Worm (Caenorhabditis elegans) whole organism, late embryonic: ENCODE results near the gene C54E4.5.

Source experiments
- C38D4.7 ChIP-seq: fragments of 200-800 bp; sonication (Bioruptor generic); optimal IDR thresholded peaks from 2 replicates; lab custom pipeline; 2018; ENCODE audit warnings: mild to moderate bottlenecking, missing genetic modification characterization, moderate library complexity, missing compliant biosample characterization
- ama-1 ChIP-seq: fragments of 150-350 bp; optimal IDR thresholded peaks from 2 replicates; lab custom pipeline; 2014
- ceh-34 ChIP-seq: sonication (generic microtip); optimal IDR thresholded peaks from 2 replicates; lab custom pipeline; 2016; ENCODE audit warnings: mild to moderate bottlenecking, missing genetic modification characterization, missing compliant biosample characterization
- fkh-10 ChIP-seq: fragments of 150-350 bp; optimal IDR thresholded peaks from 2 replicates; lab custom pipeline; 2014; ENCODE audit warnings: missing biosample characterization, missing genetic modification reagents, missing genetic modification characterization
- hlh-6 ChIP-seq: sonication (generic microtip); optimal IDR thresholded peaks from 2 replicates; lab custom pipeline; 2016; ENCODE audit warnings: missing genotype, missing genetic modification characterization, missing compliant biosample characterization
- nhr-11 ChIP-seq: fragments of 150-350 bp; optimal IDR thresholded peaks from 2 replicates; lab custom pipeline; 2014; ENCODE audit warnings: missing biosample characterization, missing genetic modification characterization
- pqm-1 ChIP-seq: sonication (generic microtip); optimal IDR thresholded peaks from 2 replicates; lab custom pipeline; 2016; ENCODE audit warnings: missing genetic modification characterization, missing compliant biosample characterization
- tbx-2 ChIP-seq: sonication (generic microtip); optimal IDR thresholded peaks from 2 replicates; lab custom pipeline; 2016; ENCODE audit warnings: missing genetic modification characterization, missing compliant biosample characterization

- TF ChIP-seq nhr-11 (tag; lab: Kevin White, UChicago) (no peak), hlh-6 (tag; lab: Kevin White, UChicago) (no peak), C38D4.7 (GFP tag; lab: Kevin White, UChicago) (no peak), pqm-1 (no peak), tbx-2 (no peak), ama-1 (lab: Kevin White, UChicago) (no peak), ceh-34 (no peak), fkh-10 (GFP tag; lab: Kevin White, UChicago) (no peak)
Observed at ce11 chrIV:2137478-2137877, 11.6 kb downstream of the C54E4.5 start.
